Worm (Caenorhabditis elegans): ENCODE results near the gene sri-32.

- TF ChIP-seq unc-62 (GFP tag; optimal IDR thresholded peaks at IDR 0.05 in 1 of 2) (no peak), unc-62 (tag; optimal IDR thresholded peaks at IDR 0.05) (no peak), pqm-1 (tag; optimal IDR thresholded peaks at IDR 0.05) (no peak), ztf-11 (tag; optimal IDR thresholded peaks at IDR 0.05) (no peak), ceh-28 (tag; optimal IDR thresholded peaks at IDR 0.05) (no peak), skn-1 (tag; optimal IDR thresholded peaks at IDR 0.05) (no peak), zag-1 (tag; optimal IDR thresholded peaks at IDR 0.05) (no peak), unc-130 (GFP tag; optimal IDR thresholded peaks at IDR 0.05) (no peak)
Observed at ce11 chrII:3185848-3186247, 31.6 kb upstream of the sri-32 start.

Measured in whole organism, L4 larva.